Fruit fly (Drosophila melanogaster): ENCODE measurements around the gene CG11449.

Gene CG11449

DNA sequence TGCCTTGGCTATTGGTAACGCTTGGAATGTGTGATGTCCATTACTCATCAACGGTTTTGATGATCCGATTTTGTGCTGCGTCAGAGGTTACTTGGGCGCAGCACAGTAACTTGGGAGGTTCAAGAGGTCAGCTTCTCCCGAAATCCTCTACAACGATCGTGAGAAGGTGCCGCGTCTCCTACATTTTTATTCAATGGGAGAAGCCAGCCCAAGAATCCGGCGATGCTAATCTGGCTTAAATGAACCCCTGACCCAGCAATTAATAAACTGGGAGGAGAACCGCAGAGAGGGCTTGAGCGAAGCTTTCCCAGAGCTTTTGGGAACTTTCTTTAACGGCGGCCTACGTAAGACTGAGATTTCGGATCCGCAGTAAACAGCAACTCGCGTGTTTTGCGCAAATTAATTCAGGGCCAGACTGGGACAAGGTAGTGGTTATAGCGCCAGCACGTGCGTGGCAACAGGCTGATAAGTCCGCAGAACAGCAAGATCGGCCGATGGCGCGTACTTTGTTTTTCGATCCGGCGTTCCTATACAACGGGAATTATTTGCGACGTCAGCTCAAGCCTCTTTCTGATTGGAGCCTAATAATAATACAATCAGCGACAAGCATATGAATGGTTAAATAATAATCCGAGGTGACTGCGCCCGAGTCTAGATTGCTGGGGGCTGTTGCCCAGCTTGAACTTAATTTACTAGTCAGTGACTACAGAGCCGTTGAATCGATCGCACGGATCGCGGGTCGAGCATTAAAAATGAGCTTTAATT is 20.1 kb downstream of the CG11449 start, which contains the start of gene CG11425:
Gene CG11425, plus strand, starts transcription at position 715 of the 765 bp plus-strand sequence.
- TF ChIP-seq CG3919 (GFP tag; optimal IDR thresholded peaks at IDR 0.05) (no peak), svp (GFP tag) (peak; percentile 97), vri (GFP tag; optimal IDR thresholded peaks at IDR 0.05) (peak; percentile 29)

DNA sequence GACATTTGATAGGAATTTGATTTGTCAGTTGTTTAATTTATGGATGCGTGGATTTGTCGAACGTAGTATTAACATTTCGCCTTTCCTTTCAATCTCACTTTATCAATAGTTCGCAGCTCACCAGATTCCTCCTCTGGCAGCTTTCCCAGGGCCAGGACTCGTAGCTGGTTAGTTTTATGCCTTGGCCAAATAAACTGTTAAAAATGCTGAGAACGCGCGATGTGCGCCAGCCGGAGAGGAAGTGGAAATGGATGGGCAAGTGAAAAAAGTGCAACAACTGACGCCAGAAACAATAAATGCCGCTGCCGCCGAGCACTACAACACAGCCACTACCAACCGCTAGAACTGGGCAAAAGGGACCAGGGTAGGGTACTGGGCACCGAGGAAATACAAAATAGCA is 29.3 kb downstream of the CG11449 start:
- TF ChIP-seq Eip93F (GFP tag; optimal IDR thresholded peaks at IDR 0.05) (no peak), CG8632 (GFP tag; optimal IDR thresholded peaks at IDR 0.05) (no peak), vri (GFP tag; optimal IDR thresholded peaks at IDR 0.05) (no peak), Hr39 (GFP tag; optimal IDR thresholded peaks at IDR 0.05) (no peak), CG3032 (tag; optimal IDR thresholded peaks at IDR 0.05) (no peak), acj6 (GFP tag; optimal IDR thresholded peaks at IDR 0.05) (no peak), CG4318 (GFP tag; optimal IDR thresholded peaks at IDR 0.05) (no peak), OdsH (GFP tag; optimal IDR thresholded peaks at IDR 0.05) (no peak), Hr38 (GFP tag; optimal IDR thresholded peaks at IDR 0.05) (no peak), Hr4 (GFP tag; optimal IDR thresholded peaks at IDR 0.05) (no peak), spab (GFP tag; optimal IDR thresholded peaks at IDR 0.05) (no peak), Blimp-1 (GFP tag; optimal IDR thresholded peaks at IDR 0.05) (no peak), net (GFP tag; optimal IDR thresholded peaks at IDR 0.05) (no peak), Sox15 (GFP tag; optimal IDR thresholded peaks at IDR 0.05) (no peak)

DNA sequence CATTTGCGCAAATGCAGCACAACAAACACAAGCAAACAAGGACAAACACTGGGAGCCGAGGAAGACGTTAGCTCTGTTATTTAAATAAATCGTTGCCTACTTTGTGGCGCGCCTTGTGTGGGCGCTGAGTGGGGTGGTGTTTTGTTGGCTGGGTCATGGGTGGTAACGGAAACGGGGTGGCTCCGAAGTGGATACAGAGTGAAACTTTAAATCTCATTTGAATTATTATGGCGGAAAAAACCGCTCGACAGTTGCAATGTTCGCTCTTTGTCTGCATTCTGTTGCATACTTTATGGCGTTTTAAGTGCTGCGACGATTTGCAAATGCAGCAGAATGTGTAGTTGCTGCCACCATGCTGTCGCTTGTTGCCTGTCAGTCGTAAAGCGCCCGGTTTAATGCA is 43.4 kb downstream of the CG11449 start:
- no peak for TF ChIP-seq esn (GFP tag; optimal IDR thresholded peaks at IDR 0.05)
- TF ChIP-seq CG6792 (GFP tag; optimal IDR thresholded peaks at IDR 0.05): no peak
- TF ChIP-seq CG6163 (GFP tag; IDR thresholded peaks at IDR 0.05): no peak

DNA sequence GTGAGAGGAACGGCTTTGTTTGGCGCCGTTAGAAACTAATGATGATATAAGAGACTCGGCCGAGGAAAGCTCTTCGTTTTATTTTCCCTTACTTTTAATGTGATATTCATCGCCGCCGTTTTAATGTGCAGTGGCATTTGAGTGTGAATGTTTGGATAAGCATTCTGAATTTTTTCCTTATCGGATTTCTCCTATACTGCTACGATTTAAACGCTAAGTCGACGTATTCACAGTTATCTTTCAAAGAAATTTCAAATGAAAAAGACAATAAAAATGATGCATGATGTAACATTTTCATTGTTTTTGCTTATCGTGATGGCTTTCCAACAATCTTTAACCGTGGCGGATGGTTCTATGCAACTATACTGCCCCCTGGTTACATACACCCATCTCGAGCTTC is 47.1 kb downstream of the CG11449 start, which contains the start of gene CG43312:
Gene CG43312, plus strand, starts transcription at position 301 of the 400 bp plus-strand sequence.
- TF ChIP-seq lz (GFP tag; optimal IDR thresholded peaks at IDR 0.05): no peak
- TF ChIP-seq ss (GFP tag; optimal IDR thresholded peaks at IDR 0.05): no peak
- no peak for TF ChIP-seq achi (GFP tag; optimal IDR thresholded peaks at IDR 0.05)
- TF ChIP-seq Hr39 (GFP tag; optimal IDR thresholded peaks at IDR 0.05): no peak
- TF ChIP-seq Eip75B (GFP tag; optimal IDR thresholded peaks at IDR 0.05): no peak
- TF ChIP-seq CG7368 (GFP tag; optimal IDR thresholded peaks at IDR 0.05): no peak
- TF ChIP-seq esn (GFP tag; optimal IDR thresholded peaks at IDR 0.05): no peak
- no peak for TF ChIP-seq OdsH (GFP tag; optimal IDR thresholded peaks at IDR 0.05)
- no peak for TF ChIP-seq eg (GFP tag; IDR thresholded peaks at IDR 0.05)
- TF ChIP-seq CG6276 (GFP tag; optimal IDR thresholded peaks at IDR 0.05): no peak
- no peak for TF ChIP-seq Smox (GFP tag; optimal IDR thresholded peaks at IDR 0.05)
- no peak for TF ChIP-seq Sox15 (GFP tag; optimal IDR thresholded peaks at IDR 0.05)
- TF ChIP-seq CG9139 (GFP tag; optimal IDR thresholded peaks at IDR 0.05): no peak
- TF ChIP-seq Sox14 (GFP tag; optimal IDR thresholded peaks at IDR 0.05): no peak
- no peak for TF ChIP-seq CG6792 (GFP tag; optimal IDR thresholded peaks at IDR 0.05)
- no peak for TF ChIP-seq CG8319 (GFP tag; optimal IDR thresholded peaks at IDR 0.05)
- no peak for TF ChIP-seq vri (GFP tag; optimal IDR thresholded peaks at IDR 0.05)
- no peak for TF ChIP-seq fd85E (GFP tag; optimal IDR thresholded peaks at IDR 0.05)

DNA sequence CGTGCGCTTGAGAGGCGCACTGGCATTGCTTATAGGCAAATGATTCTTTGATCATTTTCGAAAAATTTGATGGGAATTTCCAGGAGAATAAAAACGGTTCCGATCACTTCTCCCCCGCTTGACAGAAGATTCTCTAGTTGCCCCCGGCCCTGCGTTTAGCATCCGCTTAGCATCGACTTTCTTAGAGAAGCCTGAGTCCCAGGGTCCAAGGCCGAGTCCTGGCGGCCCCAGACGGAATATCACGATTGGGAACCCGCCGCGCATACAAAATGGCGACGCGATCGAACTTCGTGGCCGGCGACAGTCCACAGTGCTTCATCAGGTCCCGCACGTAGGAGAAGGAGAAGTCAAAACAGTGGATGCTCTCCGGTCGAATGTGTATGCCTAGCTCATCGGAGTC is 49.6 kb downstream of the CG11449 start, which contains the start of gene CG43331:
Gene CG43331, minus strand, starts transcription at position 101 of the 400 bp plus-strand sequence.
- no peak for TF ChIP-seq CG15336 (GFP tag; IDR thresholded peaks at IDR 0.05)
- no peak for TF ChIP-seq acj6 (GFP tag; optimal IDR thresholded peaks at IDR 0.05)
- no peak for TF ChIP-seq CG10669 (GFP tag; optimal IDR thresholded peaks at IDR 0.05)
- TF ChIP-seq Ets96B (tag; optimal IDR thresholded peaks at IDR 0.05): no peak
- TF ChIP-seq Hr39 (GFP tag; optimal IDR thresholded peaks at IDR 0.05): no peak
- no peak for TF ChIP-seq Blimp-1 (GFP tag; optimal IDR thresholded peaks at IDR 0.05)
- TF ChIP-seq pdm3 (GFP tag; optimal IDR thresholded peaks at IDR 0.05): no peak
- TF ChIP-seq CG11762 (GFP tag; optimal IDR thresholded peaks at IDR 0.05; ENCODE audit: insufficient read depth): no peak
- TF ChIP-seq CG3919 (GFP tag; optimal IDR thresholded peaks at IDR 0.05): no peak
- TF ChIP-seq Hr4 (GFP tag; optimal IDR thresholded peaks at IDR 0.05): no peak
- TF ChIP-seq CG8632 (GFP tag; optimal IDR thresholded peaks at IDR 0.05): no peak
